Worm (Caenorhabditis elegans) whole organism, L1 larva: ENCODE results near the gene fkb-4.

ENCODE experiments used
- C16A3.4 ChIP-seq: fragments of 150-350 bp; optimal IDR thresholded peaks from 2 replicates; lab custom pipeline; 2014; ENCODE audit warnings: missing biosample characterization, missing genetic modification characterization
- aha-1 ChIP-seq: fragments of 150-350 bp; optimal IDR thresholded peaks from 2 replicates; lab custom pipeline; 2014; ENCODE audit warnings: missing biosample characterization, missing genetic modification characterization
- aly-2 ChIP-seq: fragments of 150-350 bp; optimal IDR thresholded peaks from 2 replicates; lab custom pipeline; 2014; ENCODE audit warnings: missing biosample characterization, missing genetic modification characterization
- blmp-1 ChIP-seq: fragments of 150-350 bp; optimal IDR thresholded peaks from 2 replicates; lab custom pipeline; 2014; ENCODE audit warnings: missing biosample characterization, missing genetic modification characterization
- ceh-82 ChIP-seq, 3 experiments: fragments of 150-350 bp in 1 of 3; sonication (generic microtip) in 2 of 3; optimal IDR thresholded peaks; 2 replicates each; lab custom pipeline; 2014 to 2017; ENCODE audit warnings: missing biosample characterization in 3 of 3, missing genetic modification characterization in 3 of 3
- ceh-88 ChIP-seq: fragments of 200-800 bp; sonication (Bioruptor generic); IDR thresholded peaks from 2 replicates; pipeline ENCODE4 v1.3.6; 2022; ENCODE audit warnings: missing genetic modification characterization, missing compliant biosample characterization
- ces-1 ChIP-seq: fragments of 150-350 bp; optimal IDR thresholded peaks from 2 replicates; lab custom pipeline; 2014; ENCODE audit warnings: missing biosample characterization, missing genetic modification reagents, missing genetic modification characterization
- efl-1 ChIP-seq, 4 experiments: fragments of 150-350 bp; optimal IDR thresholded peaks in 3 of 4; peaks in 1 of 4; 1 replicate in 1 of 4; 2 replicates in 3 of 4; lab custom pipeline; 2014; ENCODE audit warnings: missing biosample characterization in 2 of 4, missing genetic modification characterization in 2 of 4, missing genetic modification reagents in 2 of 4
- egl-13 ChIP-seq: sonication (generic microtip); optimal IDR thresholded peaks from 2 replicates; lab custom pipeline; 2016; ENCODE audit warnings: missing genotype, missing genetic modification reagents, missing genetic modification characterization, missing compliant biosample characterization
- elt-2 ChIP-seq: sonication (generic microtip); optimal IDR thresholded peaks from 2 replicates; lab custom pipeline; 2016; ENCODE audit warnings: missing genetic modification characterization, mild to moderate bottlenecking, inconsistent platforms, missing compliant biosample characterization, missing genetic modification reagents
- fkh-4 ChIP-seq: sonication (generic microtip); optimal IDR thresholded peaks from 2 replicates; lab custom pipeline; 2016; ENCODE audit warnings: missing compliant biosample characterization, missing genetic modification characterization, borderline replicate concordance
- fkh-8 ChIP-seq: sonication (generic microtip); optimal IDR thresholded peaks from 2 replicates; lab custom pipeline; 2016; ENCODE audit warnings: mild to moderate bottlenecking, missing genetic modification characterization, missing compliant biosample characterization
- fos-1 ChIP-seq: fragments of 150-350 bp; optimal IDR thresholded peaks from 2 replicates; lab custom pipeline; 2014; ENCODE audit warnings: missing biosample characterization, missing genetic modification characterization
- grh-1 ChIP-seq: fragments of 200-800 bp; sonication (Bioruptor generic); IDR thresholded peaks from 2 replicates; pipeline ENCODE4 v1.3.6; 2022; ENCODE audit warnings: missing genetic modification reagents, missing genetic modification characterization, missing compliant biosample characterization
- irx-1 ChIP-seq: sonication (generic microtip); optimal IDR thresholded peaks from 2 replicates; lab custom pipeline; 2016; ENCODE audit warnings: missing genetic modification characterization, missing compliant biosample characterization
- isw-1 ChIP-seq: fragments of 200-800 bp; sonication (Bioruptor generic); IDR thresholded peaks from 2 replicates; pipeline ENCODE4 v1.3.6; 2022; ENCODE audit warnings: missing genetic modification characterization, missing compliant biosample characterization
- jun-1 ChIP-seq: fragments of 150-350 bp; optimal IDR thresholded peaks from 2 replicates; lab custom pipeline; 2014; ENCODE audit warnings: missing biosample characterization, missing genetic modification reagents, missing genetic modification characterization
- lin-13 ChIP-seq: fragments of 150-350 bp; optimal IDR thresholded peaks from 2 replicates; lab custom pipeline; 2014; ENCODE audit warnings: missing biosample characterization, missing genetic modification reagents, missing genetic modification characterization
- lin-14 ChIP-seq: fragments of 200-800 bp; sonication (Bioruptor generic); optimal IDR thresholded peaks from 2 replicates; lab custom pipeline; 2018; ENCODE audit warnings: mild to moderate bottlenecking, missing genetic modification characterization, moderate library complexity, missing compliant biosample characterization
- lin-15B ChIP-seq: fragments of 150-350 bp; sonication (generic microtip); optimal IDR thresholded peaks from 3 replicates; lab custom pipeline; 2014; ENCODE audit warnings: missing biosample characterization, missing genetic modification characterization
- lin-35 ChIP-seq, 2 experiments: fragments of 150-350 bp; optimal IDR thresholded peaks; 2 replicates each; lab custom pipeline; 2014; ENCODE audit warnings: missing biosample characterization in 2 of 2, missing genetic modification characterization in 2 of 2, missing genetic modification reagents in 2 of 2
- lsy-2 ChIP-seq, 2 experiments: fragments of 150-350 bp; optimal IDR thresholded peaks; 2 replicates each; lab custom pipeline; 2014; ENCODE audit warnings: missing biosample characterization in 2 of 2, missing genetic modification characterization in 2 of 2
- mab-9 ChIP-seq: fragments of 200-800 bp; sonication (Bioruptor generic); IDR thresholded peaks from 2 replicates; pipeline ENCODE4 v1.3.6; 2022; ENCODE audit warnings: missing genetic modification reagents, missing genetic modification characterization, missing compliant biosample characterization
- mef-2 ChIP-seq: fragments of 150-350 bp; optimal IDR thresholded peaks from 2 replicates; lab custom pipeline; 2014; ENCODE audit warnings: missing biosample characterization, missing genetic modification characterization
- nhr-19 ChIP-seq: fragments of 200-800 bp; sonication (Bioruptor generic); conservative IDR thresholded peaks from 2 replicates; pipeline ENCODE4 v1.3.6; 2022; ENCODE audit warnings: missing genetic modification characterization, missing compliant biosample characterization
- nhr-47 ChIP-seq: sonication (generic microtip); optimal IDR thresholded peaks from 2 replicates; lab custom pipeline; 2016; ENCODE audit warnings: mild to moderate bottlenecking, missing genetic modification characterization, moderate library complexity, missing compliant biosample characterization
- nhr-76 ChIP-seq: sonication (generic microtip); optimal IDR thresholded peaks from 2 replicates; lab custom pipeline; 2017; ENCODE audit warnings: missing biosample characterization, missing genetic modification characterization
- nhr-85 ChIP-seq: sonication (generic microtip); peaks from one replicate; lab custom pipeline; 2016; ENCODE audit warnings: missing genetic modification characterization, inconsistent platforms, missing compliant biosample characterization
- nhr-90 ChIP-seq: sonication (generic microtip); optimal IDR thresholded peaks from 2 replicates; lab custom pipeline; 2016; ENCODE audit warnings: mild to moderate bottlenecking, missing genetic modification characterization, missing compliant biosample characterization; ENCODE audit not compliant: poor library complexity
- pag-3 ChIP-seq: sonication (generic microtip); optimal IDR thresholded peaks from 2 replicates; lab custom pipeline; 2017; ENCODE audit warnings: missing genetic modification characterization, mild to moderate bottlenecking, missing compliant biosample characterization, antibody characterized with exemption, borderline replicate concordance; ENCODE audit not compliant: insufficient read depth
- pax-3 ChIP-seq: fragments of 200-800 bp; sonication (Bioruptor generic); optimal IDR thresholded peaks from 2 replicates; lab custom pipeline; 2018; ENCODE audit warnings: mild to moderate bottlenecking, missing genetic modification characterization, moderate library complexity, missing compliant biosample characterization
- pqm-1 ChIP-seq: sonication (generic microtip); optimal IDR thresholded peaks from 3 replicates; lab custom pipeline; 2017; ENCODE audit warnings: missing biosample characterization, missing genetic modification characterization
- skn-1 ChIP-seq: fragments of 150-350 bp; optimal IDR thresholded peaks from 2 replicates; lab custom pipeline; 2014; ENCODE audit warnings: missing biosample characterization, missing genetic modification characterization
- snu-23 ChIP-seq: sonication (generic microtip); optimal IDR thresholded peaks from 2 replicates; lab custom pipeline; 2016; ENCODE audit warnings: missing genetic modification characterization, missing compliant biosample characterization
- sox-4 ChIP-seq: sonication (generic microtip); optimal IDR thresholded peaks from 2 replicates; lab custom pipeline; 2016; ENCODE audit warnings: missing genetic modification characterization, missing compliant biosample characterization
- unc-130 ChIP-seq: fragments of 150-350 bp; optimal IDR thresholded peaks from 2 replicates; lab custom pipeline; 2017; ENCODE audit warnings: missing biosample characterization, missing genetic modification characterization, inconsistent platforms
- xbp-1 ChIP-seq: sonication (generic microtip); optimal IDR thresholded peaks from 2 replicates; lab custom pipeline; 2016; ENCODE audit warnings: missing genetic modification characterization, missing compliant biosample characterization
- zag-1 ChIP-seq: fragments of 150-350 bp; optimal IDR thresholded peaks from 2 replicates; lab custom pipeline; 2014; ENCODE audit warnings: missing biosample characterization, missing genetic modification characterization
- zip-4 ChIP-seq: fragments of 200-800 bp; sonication (Bioruptor generic); optimal IDR thresholded peaks from 2 replicates; lab custom pipeline; 2018; ENCODE audit warnings: mild to moderate bottlenecking, missing genetic modification characterization, moderate library complexity, missing compliant biosample characterization

fkb-4 gene

DNA sequence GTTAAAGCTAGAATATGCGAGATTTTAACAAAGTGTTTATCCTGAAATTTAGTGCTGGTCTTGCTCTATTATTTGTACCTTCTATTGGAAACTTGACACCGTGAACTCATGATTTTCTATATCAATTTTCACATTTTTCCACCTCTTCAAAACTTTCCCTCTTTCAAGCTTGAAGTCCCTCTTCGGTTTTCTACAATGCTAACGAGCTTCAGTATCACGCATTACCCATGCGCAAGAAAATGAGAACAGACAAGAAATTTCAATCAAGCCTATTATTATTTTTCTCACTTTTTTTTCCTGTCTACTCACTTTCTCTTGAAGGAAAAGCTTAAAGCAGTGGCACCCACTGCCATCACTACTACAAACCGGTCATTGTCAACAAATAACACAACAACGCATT is 24.9 kb upstream of the fkb-4 start (continued):
- TF ChIP-seq nhr-19 (GFP tag; lab: Robert Waterston, UW), result no peak
- no peak for TF ChIP-seq ceh-88 (GFP tag; lab: Robert Waterston, UW)
- no peak for TF ChIP-seq mab-9 (GFP tag; lab: Robert Waterston, UW)
- TF ChIP-seq nhr-47 (tag; lab: Kevin White, UChicago), result no peak

DNA sequence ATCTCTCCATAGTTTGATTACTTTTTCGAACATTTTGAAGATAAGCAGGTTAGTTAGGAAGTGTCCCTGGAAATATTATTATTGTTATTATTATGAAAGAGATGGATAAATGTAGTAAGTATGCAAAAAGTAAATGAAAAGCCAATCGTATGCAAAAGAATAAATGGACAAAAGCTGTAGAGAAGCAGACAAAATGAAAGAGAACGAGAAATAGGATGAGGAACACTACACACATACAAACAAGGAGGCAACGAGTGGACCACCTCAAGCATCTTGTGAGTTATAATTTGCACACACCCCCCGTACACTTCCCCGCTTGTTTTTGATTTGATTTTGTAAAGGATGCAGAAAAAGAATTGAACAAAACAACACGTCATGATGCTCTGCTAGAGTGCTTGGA is 24.2 kb upstream of the fkb-4 start, which contains the start of gene ZC443.2:
TSS of gene ZC443.2 (minus strand) at position 67 of the 400 bp plus-strand sequence.
- no peak for TF ChIP-seq sox-4 (tag; lab: Kevin White, UChicago)

DNA sequence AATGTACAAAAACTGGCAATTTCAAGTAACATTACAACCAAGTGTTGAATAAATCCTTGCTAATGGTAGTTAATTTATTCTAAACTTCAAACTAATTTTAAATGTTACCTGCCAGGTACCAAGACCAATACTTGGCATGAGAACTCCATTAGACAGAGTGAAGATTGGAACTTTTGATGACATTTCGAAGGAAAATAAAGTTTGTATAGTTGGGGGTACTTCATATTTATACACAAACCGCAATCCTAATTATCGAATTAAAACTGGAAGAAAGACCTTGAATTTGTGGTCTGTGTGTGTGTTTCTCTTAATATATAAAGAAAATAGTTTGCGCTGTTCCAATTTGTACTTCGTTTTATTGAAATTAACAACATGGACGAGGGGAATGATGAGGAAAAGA is 22.9 kb upstream of the fkb-4 start, which contains the start of gene ZC443.1:
TSS of gene ZC443.1 (minus strand) at position 205 of the 400 bp plus-strand sequence.
- TF ChIP-seq xbp-1 (tag; lab: Kevin White, UChicago) (no peak), efl-1 (optimal IDR thresholded peaks at IDR 0.05; lab: Kevin White, UChicago) (no peak), efl-1 (GFP tag; optimal IDR thresholded peaks at IDR 0.05 in 1 of 2; lab: Kevin White, UChicago) (peak in 1 of 2 experiments; percentile 54), nhr-85 (tag; lab: Kevin White, UChicago) (peak; percentile 65), ces-1 (GFP tag; lab: Kevin White, UChicago) (no peak), zip-4 (no peak), C16A3.4 (no peak), lin-15B (tag; lab: Kevin White, UChicago) (no peak), skn-1 (tag; lab: Kevin White, UChicago) (no peak), lin-14 (GFP tag; lab: Kevin White, UChicago) (no peak)

DNA sequence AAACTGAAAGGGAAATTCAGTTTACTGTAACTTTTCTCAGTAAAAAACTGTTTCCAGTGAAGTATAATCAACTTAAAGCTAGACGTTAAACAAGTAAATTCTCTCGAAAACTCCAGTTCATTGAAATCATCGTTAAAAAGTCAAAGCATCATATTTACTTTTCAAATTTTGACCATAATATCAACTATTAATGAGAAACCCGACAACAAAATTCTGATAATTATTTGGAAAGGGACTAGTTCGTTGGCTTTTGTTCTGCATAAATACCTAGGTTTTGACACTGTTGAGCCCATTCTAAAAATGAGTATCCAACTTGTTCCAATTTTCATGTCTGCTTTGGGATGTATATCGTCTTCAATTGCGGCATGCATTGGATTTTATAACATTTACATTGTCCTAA is 19.3 kb upstream of the fkb-4 start, which contains the start of gene ZC443.7:
TSS of gene ZC443.7 (plus strand) at position 301 of the 400 bp plus-strand sequence.
- TF ChIP-seq lin-35 (GFP tag; optimal IDR thresholded peaks at IDR 0.05; lab: Kevin White, UChicago), result no peak
- TF ChIP-seq aha-1, result no peak
- TF ChIP-seq, all 84 proteins: peak for 0

DNA sequence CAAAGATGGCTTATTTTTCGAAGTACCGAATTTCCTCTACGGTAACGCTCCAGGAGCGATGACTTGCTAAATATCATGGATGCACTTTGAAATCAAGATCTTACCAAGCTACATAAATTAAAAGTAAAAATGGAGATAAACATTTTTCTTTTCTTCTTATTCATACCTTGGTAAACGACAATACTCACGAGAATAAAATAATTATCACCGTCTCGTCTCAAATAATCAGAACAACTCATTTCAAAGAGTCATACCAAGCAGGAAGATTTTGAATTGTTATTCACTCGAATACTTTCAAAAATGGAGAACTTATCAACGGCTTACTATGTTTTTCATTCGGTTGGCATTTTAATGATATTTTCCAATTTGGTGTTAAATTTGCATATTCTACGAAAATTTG is 16.3 kb upstream of the fkb-4 start, which contains the start of gene srbc-45:
TSS of gene srbc-45 (plus strand) at position 301 of the 400 bp plus-strand sequence.
- TF ChIP-seq egl-13 (tag; lab: Kevin White, UChicago) (no peak), nhr-90 (tag; lab: Kevin White, UChicago) (no peak), fkh-4 (tag; lab: Kevin White, UChicago) (no peak), fkh-8 (no peak), lsy-2 (tag; optimal IDR thresholded peaks at IDR 0.05; lab: Kevin White, UChicago) (no peak), aha-1 (no peak), ceh-88 (GFP tag; lab: Robert Waterston, UW) (no peak), grh-1 (GFP tag; lab: Robert Waterston, UW) (no peak), isw-1 (GFP tag; lab: Robert Waterston, UW) (no peak), aly-2 (no peak)

DNA sequence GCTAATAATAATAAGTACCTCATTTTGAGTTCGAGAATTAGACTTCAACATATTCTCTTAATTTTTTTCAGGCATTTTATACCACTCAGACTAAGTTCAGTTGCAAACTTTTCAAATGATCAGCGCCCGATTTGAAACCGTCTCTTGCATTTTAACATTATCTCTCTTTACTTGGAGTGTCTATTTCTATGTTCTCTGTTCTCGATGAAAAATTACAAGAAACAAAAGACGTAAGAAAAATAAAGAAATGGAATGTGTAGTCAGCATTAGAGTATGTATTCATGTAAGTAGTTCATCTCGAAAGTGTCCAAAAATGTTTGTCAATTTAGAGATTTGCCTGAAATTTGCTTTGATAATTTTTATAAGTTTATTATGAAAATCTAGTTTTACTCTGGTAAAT is 13.2 kb upstream of the fkb-4 start, which contains the start of gene ugt-3:
TSS of gene ugt-3 (minus strand) at position 101 of the 400 bp plus-strand sequence.
- no peak for TF ChIP-seq ceh-88 (GFP tag; lab: Robert Waterston, UW)
- no peak for TF ChIP-seq nhr-90 (tag; lab: Kevin White, UChicago)
- no peak for TF ChIP-seq snu-23
- no peak for TF ChIP-seq nhr-76 (tag; lab: Kevin White, UChicago)
- no peak for TF ChIP-seq C16A3.4
- no peak for TF ChIP-seq egl-13 (tag; lab: Kevin White, UChicago)
- TF ChIP-seq pax-3 (tag; lab: Kevin White, UChicago), result no peak
- TF ChIP-seq aly-2, result no peak
- no peak for TF ChIP-seq efl-1 (optimal IDR thresholded peaks at IDR 0.05; lab: Kevin White, UChicago)
- TF ChIP-seq efl-1 (GFP tag; optimal IDR thresholded peaks at IDR 0.05 in 1 of 2; lab: Kevin White, UChicago), result no peak
- TF ChIP-seq blmp-1 (tag; lab: Kevin White, UChicago), result no peak

DNA sequence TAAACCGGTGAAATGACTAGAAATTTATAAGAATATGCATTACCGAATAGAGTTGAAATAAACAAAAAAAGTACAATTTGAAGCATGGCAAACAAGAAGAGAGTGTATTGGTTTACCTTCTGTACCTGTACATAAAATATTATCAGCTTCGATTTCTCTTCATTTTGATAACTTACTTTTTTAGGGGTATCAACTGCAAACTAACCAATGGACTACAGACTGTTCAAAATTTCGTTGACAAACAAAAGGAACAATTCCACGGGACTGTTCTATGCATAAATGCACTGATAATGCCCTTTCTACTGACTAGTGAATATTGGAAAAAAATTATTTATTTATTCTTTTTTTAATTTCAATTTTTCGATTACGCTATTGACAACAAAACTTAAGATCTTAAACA is 11.1 kb upstream of the fkb-4 start, which contains the start of gene ugt-6:
TSS of gene ugt-6 (minus strand) at position 233 of the 400 bp plus-strand sequence.
- TF ChIP-seq lin-13 (GFP tag; lab: Kevin White, UChicago) (no peak), jun-1 (tag; lab: Kevin White, UChicago) (no peak), ceh-82 (tag; optimal IDR thresholded peaks at IDR 0.05; lab: Kevin White, UChicago) (no peak), zip-4 (no peak), nhr-19 (GFP tag; lab: Robert Waterston, UW) (no peak), isw-1 (GFP tag; lab: Robert Waterston, UW) (no peak), pag-3 (tag; lab: Kevin White, UChicago) (no peak), nhr-76 (tag; lab: Kevin White, UChicago) (no peak), zag-1 (no peak), elt-2 (no peak), unc-130 (tag; lab: Kevin White, UChicago) (no peak), irx-1 (tag; lab: Kevin White, UChicago) (no peak), mef-2 (tag; lab: Kevin White, UChicago) (no peak), pqm-1 (tag; lab: Kevin White, UChicago) (no peak), fos-1 (tag; lab: Kevin White, UChicago) (no peak), egl-13 (tag; lab: Kevin White, UChicago) (no peak), grh-1 (GFP tag; lab: Robert Waterston, UW) (no peak)
